Worm (Caenorhabditis elegans): Measurements from ENCODE around the gene vit-5.

The vit-5 gene

DNA sequence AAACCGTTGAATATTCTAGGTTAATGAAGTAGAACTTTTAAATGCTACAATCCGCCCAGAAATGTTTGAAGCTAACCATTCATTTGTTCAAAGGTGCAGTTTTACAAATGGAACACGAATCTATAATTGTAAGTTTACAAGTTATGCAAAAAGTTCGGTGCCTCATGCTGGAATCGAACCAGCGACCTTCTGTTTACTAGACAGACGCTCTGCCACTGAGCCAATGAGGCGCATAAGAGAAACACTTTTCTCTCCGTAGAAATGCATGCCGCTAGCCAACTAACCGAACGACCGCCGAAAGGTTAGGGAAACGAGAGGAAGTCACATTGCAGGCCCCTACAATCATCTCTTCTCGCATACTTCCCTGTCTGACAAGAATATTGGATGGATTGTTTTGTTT, 32.0 kb upstream of the vit-5 start (continued):
- TF ChIP-seq ztf-4 (tag; optimal IDR thresholded peaks at IDR 0.05) (peak; percentile 17), elt-2 (tag; optimal IDR thresholded peaks at IDR 0.05) (peak; percentile 43), tbx-2 (tag; optimal IDR thresholded peaks at IDR 0.05) (peak; percentile 65), snpc-4 (tag; optimal IDR thresholded peaks at IDR 0.05) (no peak), zag-1 (tag; optimal IDR thresholded peaks at IDR 0.05) (no peak), fkh-2 (tag; optimal IDR thresholded peaks at IDR 0.05) (no peak), ZK546.5 (tag; optimal IDR thresholded peaks at IDR 0.05) (no peak), ceh-82 (tag; optimal IDR thresholded peaks at IDR 0.05) (no peak), lsy-12 (tag; optimal IDR thresholded peaks at IDR 0.05) (peak; percentile 54), unc-62 (GFP tag; optimal IDR thresholded peaks at IDR 0.05) (no peak), elt-1 (tag; optimal IDR thresholded peaks at IDR 0.05) (no peak), elt-3 (tag; optimal IDR thresholded peaks at IDR 0.05) (no peak), skn-1 (tag; optimal IDR thresholded peaks at IDR 0.05) (no peak), sea-2 (GFP tag; optimal IDR thresholded peaks at IDR 0.05) (no peak), egl-27 (tag; optimal IDR thresholded peaks at IDR 0.05) (peak; percentile 38), R02D3.7 (tag; optimal IDR thresholded peaks at IDR 0.05) (no peak), nhr-77 (tag; optimal IDR thresholded peaks at IDR 0.05) (no peak)

DNA sequence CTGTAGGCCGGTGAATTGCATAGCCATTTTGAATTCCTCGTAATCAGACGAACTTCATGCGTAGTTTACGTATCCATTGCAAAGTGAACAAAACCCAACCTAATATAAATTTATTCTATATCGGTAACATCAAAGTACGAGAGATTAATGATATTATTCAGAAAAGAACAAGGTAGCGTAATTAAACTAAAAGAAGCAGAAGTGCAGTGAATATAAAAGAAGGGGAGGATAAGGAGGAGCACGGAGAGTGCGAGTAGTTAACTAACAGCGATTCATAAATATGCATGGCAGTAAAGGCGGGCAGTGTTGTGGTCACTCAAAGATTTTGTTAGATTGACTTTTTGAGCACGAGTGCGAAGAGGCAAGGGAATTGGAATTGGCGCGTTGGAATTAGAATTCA, 28.6 kb upstream of the vit-5 start, which contains the start of gene clc-3:
Gene clc-3 (minus strand): TSS at position 101 of the 400 bp plus-strand sequence.
- no peak for TF ChIP-seq unc-62 (GFP tag; optimal IDR thresholded peaks at IDR 0.05)
- no peak for TF ChIP-seq zag-1 (tag; optimal IDR thresholded peaks at IDR 0.05)
- TF ChIP-seq snpc-4 (tag; optimal IDR thresholded peaks at IDR 0.05): no peak
- TF ChIP-seq jun-1 (tag; optimal IDR thresholded peaks at IDR 0.05): no peak
- TF ChIP-seq lin-39 (tag; optimal IDR thresholded peaks at IDR 0.05): no peak

DNA sequence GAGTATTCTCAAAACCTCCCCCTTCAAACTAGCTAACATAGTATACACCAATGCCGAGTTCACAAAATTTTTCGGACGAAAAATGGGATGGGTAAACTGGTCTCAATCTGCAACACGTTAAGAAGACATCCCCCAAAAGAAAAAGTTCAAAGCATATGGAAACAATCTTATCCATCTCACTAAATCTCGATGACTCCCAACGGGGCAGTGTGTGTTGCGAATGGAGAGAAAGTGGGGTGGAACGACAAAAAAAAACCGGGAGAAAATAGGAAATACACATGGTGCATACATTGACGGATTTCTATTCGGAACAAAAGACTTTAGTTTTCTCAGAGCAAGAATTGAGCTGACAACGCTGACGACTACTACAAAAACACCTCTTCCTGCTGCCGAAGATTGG, 28.0 kb upstream of the vit-5 start:
- TF ChIP-seq sea-2 (GFP tag; optimal IDR thresholded peaks at IDR 0.05) (no peak), nhr-11 (tag; optimal IDR thresholded peaks at IDR 0.05) (no peak), nfya-1 (tag; optimal IDR thresholded peaks at IDR 0.05; ENCODE audit: insufficient read depth) (no peak), mdl-1 (tag; optimal IDR thresholded peaks at IDR 0.05) (no peak), fkh-2 (tag; optimal IDR thresholded peaks at IDR 0.05) (no peak), lin-39 (tag; optimal IDR thresholded peaks at IDR 0.05) (no peak), pqm-1 (tag; optimal IDR thresholded peaks at IDR 0.05) (no peak), jun-1 (tag; optimal IDR thresholded peaks at IDR 0.05) (no peak), fos-1 (tag; optimal IDR thresholded peaks at IDR 0.05) (no peak), lsy-12 (tag; optimal IDR thresholded peaks at IDR 0.05) (no peak), unc-39 (tag; optimal IDR thresholded peaks at IDR 0.05) (no peak), mml-1 (tag; optimal IDR thresholded peaks at IDR 0.05) (no peak), elt-3 (tag; optimal IDR thresholded peaks at IDR 0.05) (no peak), lin-15B (tag; optimal IDR thresholded peaks at IDR 0.05) (no peak), snpc-4 (tag; optimal IDR thresholded peaks at IDR 0.05) (no peak), eor-1 (tag; optimal IDR thresholded peaks at IDR 0.05) (no peak), ztf-11 (tag; optimal IDR thresholded peaks at IDR 0.05) (no peak), nhr-25 (tag; optimal IDR thresholded peaks at IDR 0.05) (no peak)

DNA sequence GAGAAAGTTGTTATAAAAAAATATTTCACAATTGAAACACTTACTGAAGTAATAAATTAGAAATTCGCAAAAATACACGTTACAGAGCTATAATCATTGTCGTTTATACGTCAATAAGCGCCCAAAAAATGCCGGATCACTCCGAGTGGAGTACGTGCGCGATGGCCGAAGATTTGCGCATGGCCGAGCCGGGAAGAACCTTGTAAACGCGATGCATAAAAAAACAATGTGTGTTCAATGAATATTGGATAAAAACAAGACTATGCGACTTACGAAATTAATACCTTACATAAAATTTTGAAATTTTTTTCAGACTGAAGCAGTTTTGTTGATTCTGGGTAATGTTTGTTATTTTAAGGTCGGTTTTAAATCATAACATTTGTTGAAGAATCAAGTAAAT, 24.2 kb upstream of the vit-5 start, which contains the start of gene sorf-1:
Gene sorf-1 (minus strand): TSS at position 135 of the 400 bp plus-strand sequence.
- no peak for TF ChIP-seq nhr-11 (tag; optimal IDR thresholded peaks at IDR 0.05)
- TF ChIP-seq fos-1 (tag; optimal IDR thresholded peaks at IDR 0.05): no peak
- TF ChIP-seq hmg-11 (tag; optimal IDR thresholded peaks at IDR 0.05): peak; percentile 59
- TF ChIP-seq elt-1 (tag; optimal IDR thresholded peaks at IDR 0.05): no peak
- no peak for TF ChIP-seq fkh-10 (GFP tag; optimal IDR thresholded peaks at IDR 0.05)
- TF ChIP-seq nhr-12 (tag; optimal IDR thresholded peaks at IDR 0.05): no peak
- TF ChIP-seq lin-15B (tag; optimal IDR thresholded peaks at IDR 0.05): peak; percentile 1
- TF ChIP-seq R02D3.7 (tag; optimal IDR thresholded peaks at IDR 0.05): no peak
- TF ChIP-seq ztf-4 (tag; optimal IDR thresholded peaks at IDR 0.05): no peak
- TF ChIP-seq lin-39 (tag; optimal IDR thresholded peaks at IDR 0.05): peak; percentile 23
- no peak for TF ChIP-seq unc-39 (tag; optimal IDR thresholded peaks at IDR 0.05)
- TF ChIP-seq zag-1 (tag; optimal IDR thresholded peaks at IDR 0.05): no peak
- no peak for TF ChIP-seq ceh-82 (tag; optimal IDR thresholded peaks at IDR 0.05)
- TF ChIP-seq nhr-237 (tag; optimal IDR thresholded peaks at IDR 0.05): no peak
- TF ChIP-seq nhr-25 (tag; optimal IDR thresholded peaks at IDR 0.05): peak; percentile 11
- TF ChIP-seq pqm-1 (tag; optimal IDR thresholded peaks at IDR 0.05): no peak
- TF ChIP-seq elt-2 (tag; optimal IDR thresholded peaks at IDR 0.05): peak; percentile 9
- TF ChIP-seq pha-4 (tag; optimal IDR thresholded peaks at IDR 0.05): peak; percentile 19
- no peak for TF ChIP-seq eor-1 (tag; optimal IDR thresholded peaks at IDR 0.05)
- peak; percentile 11 for TF ChIP-seq nhr-23 (tag; optimal IDR thresholded peaks at IDR 0.05)
- peak; percentile 18 for TF ChIP-seq nhr-43 (tag; optimal IDR thresholded peaks at IDR 0.05; ENCODE audit: poor library complexity, severe bottlenecking)
- no peak for TF ChIP-seq daf-12 (tag; optimal IDR thresholded peaks at IDR 0.05)
- TF ChIP-seq fkh-2 (tag; optimal IDR thresholded peaks at IDR 0.05): no peak
- TF ChIP-seq aly-2 (tag; optimal IDR thresholded peaks at IDR 0.05): no peak
- no peak for TF ChIP-seq ceh-9 (tag; optimal IDR thresholded peaks at IDR 0.05)
- TF ChIP-seq nhr-67 (tag; optimal IDR thresholded peaks at IDR 0.05): no peak
- TF ChIP-seq egl-5 (tag; optimal IDR thresholded peaks at IDR 0.05): no peak
- TF ChIP-seq unc-62 (GFP tag; optimal IDR thresholded peaks at IDR 0.05): no peak
- no peak for TF ChIP-seq ama-1 (optimal IDR thresholded peaks at IDR 0.05)
- TF ChIP-seq egl-27 (tag; optimal IDR thresholded peaks at IDR 0.05): no peak
- no peak for TF ChIP-seq lsy-12 (tag; optimal IDR thresholded peaks at IDR 0.05)
- no peak for TF ChIP-seq ztf-11 (tag; optimal IDR thresholded peaks at IDR 0.05)
- no peak for TF ChIP-seq ceh-16 (tag; optimal IDR thresholded peaks at IDR 0.05)
- no peak for TF ChIP-seq skn-1 (tag; optimal IDR thresholded peaks at IDR 0.05)
- no peak for TF ChIP-seq mml-1 (tag; optimal IDR thresholded peaks at IDR 0.05)
- TF ChIP-seq nfya-1 (tag; optimal IDR thresholded peaks at IDR 0.05; ENCODE audit: insufficient read depth): peak; percentile 22

Measured in whole organism, L3 larva.